Fruit fly (Drosophila melanogaster) whole organism, embryonic: ENCODE results near the gene pod1.

Experiments
- CG10147 ChIP-seq: fragments of 200-800 bp; sonication (Bioruptor generic); optimal IDR thresholded peaks from 2 replicates; lab custom pipeline; 2019; ENCODE audit warnings: missing biosample characterization, mild to moderate bottlenecking, missing genetic modification characterization, moderate library complexity
- CG1024 ChIP-seq: fragments of 200-800 bp; sonication (Bioruptor generic); IDR thresholded peaks from 2 replicates; pipeline ENCODE4 v1.3.6; 2022; ENCODE audit warnings: missing biosample characterization, missing genetic modification characterization
- CG11093 ChIP-seq: fragments of 200-800 bp; sonication (Bioruptor generic); IDR thresholded peaks from 3 replicates; pipeline ENCODE4 v1.3.6; 2022; ENCODE audit warnings: missing biosample characterization, missing genetic modification characterization
- CG12391 ChIP-seq: fragments of 200-800 bp; sonication (Bioruptor generic); optimal IDR thresholded peaks from 3 replicates; lab custom pipeline; 2018; ENCODE audit warnings: missing biosample characterization, mild to moderate bottlenecking, missing genetic modification characterization, moderate library complexity
- CG13287 ChIP-seq: fragments of 200-800 bp; sonication (Bioruptor generic); IDR thresholded peaks from 2 replicates; pipeline ENCODE4 v1.3.6; 2022; ENCODE audit warnings: missing biosample characterization, missing genetic modification characterization; ENCODE audit not compliant: partially characterized antibody
- CG13894 ChIP-seq: fragments of 200-800 bp; sonication (Bioruptor generic); optimal IDR thresholded peaks from 3 replicates; lab custom pipeline; 2018; ENCODE audit warnings: missing biosample characterization, mild to moderate bottlenecking, missing genetic modification characterization, moderate library complexity
- CG1603 ChIP-seq: fragments of 200-800 bp; sonication (Bioruptor generic); optimal IDR thresholded peaks from 2 replicates; lab custom pipeline; 2019; ENCODE audit warnings: missing biosample characterization, mild to moderate bottlenecking, missing genetic modification characterization, moderate library complexity
- CG1647 ChIP-seq: fragments of 200-800 bp; sonication (Bioruptor generic); optimal IDR thresholded peaks from 3 replicates; lab custom pipeline; 2016; ENCODE audit warnings: missing biosample characterization, missing genetic modification characterization
- CG16863 ChIP-seq: fragments of 200-800 bp; sonication (Bioruptor generic); optimal IDR thresholded peaks from 3 replicates; lab custom pipeline; 2016; ENCODE audit warnings: missing biosample characterization, missing genetic modification characterization
- CG2116 ChIP-seq: fragments of 200-800 bp; sonication (Bioruptor generic); optimal IDR thresholded peaks from 3 replicates; lab custom pipeline; 2018; ENCODE audit warnings: missing biosample characterization, mild to moderate bottlenecking, missing genetic modification characterization
- CG2129 ChIP-seq: fragments of 200-800 bp; sonication (Bioruptor generic); IDR thresholded peaks from 2 replicates; pipeline ENCODE4 v1.3.6; 2022; ENCODE audit warnings: missing biosample characterization, missing genetic modification characterization; ENCODE audit not compliant: partially characterized antibody
- CG2678 ChIP-seq: fragments of 200-800 bp; sonication (Bioruptor generic); optimal IDR thresholded peaks from 3 replicates; lab custom pipeline; 2019; ENCODE audit warnings: missing biosample characterization, mild to moderate bottlenecking, missing genetic modification characterization, moderate library complexity
- CG2889 ChIP-seq: fragments of 200-800 bp; sonication (Bioruptor generic); IDR thresholded peaks from 3 replicates; pipeline ENCODE4 v1.3.6; 2022; ENCODE audit warnings: missing biosample characterization, missing genetic modification characterization
- CG34376 ChIP-seq: fragments of 200-800 bp; sonication (Bioruptor generic); optimal IDR thresholded peaks from 2 replicates; lab custom pipeline; 2018; ENCODE audit warnings: missing biosample characterization, mild to moderate bottlenecking, missing genetic modification characterization
- CG5245 ChIP-seq: fragments of 200-800 bp; sonication (Bioruptor generic); optimal IDR thresholded peaks from 3 replicates; lab custom pipeline; 2016; ENCODE audit warnings: missing biosample characterization, missing genetic modification characterization
- CG6765 ChIP-seq: fragments of 200-800 bp; sonication (Bioruptor generic); optimal IDR thresholded peaks from 3 replicates; lab custom pipeline; 2017; ENCODE audit warnings: missing biosample characterization, mild to moderate bottlenecking, missing genetic modification characterization
- CG6854 ChIP-seq: fragments of 200-800 bp; sonication (Bioruptor generic); optimal IDR thresholded peaks from 3 replicates; lab custom pipeline; 2017; ENCODE audit warnings: missing biosample characterization, mild to moderate bottlenecking, missing genetic modification characterization
- CG9817 ChIP-seq: fragments of 200-800 bp; sonication (Bioruptor generic); optimal IDR thresholded peaks from 2 replicates; lab custom pipeline; 2018; ENCODE audit warnings: missing biosample characterization, mild to moderate bottlenecking, missing genetic modification characterization, moderate library complexity
- Dek ChIP-seq: fragments of 200-800 bp; sonication (Bioruptor generic); optimal IDR thresholded peaks from 3 replicates; lab custom pipeline; 2019; ENCODE audit warnings: missing biosample characterization, mild to moderate bottlenecking, missing genetic modification characterization, moderate library complexity
- E2f2 ChIP-seq: fragments of 200-800 bp; sonication (Bioruptor generic); IDR thresholded peaks from 2 replicates; pipeline ENCODE4 v1.3.6; 2022; ENCODE audit warnings: missing biosample characterization, missing genetic modification characterization
- ERR ChIP-seq: fragments of 200-800 bp; sonication (Bioruptor generic); optimal IDR thresholded peaks from 2 replicates; lab custom pipeline; 2016; ENCODE audit warnings: missing biosample characterization, missing genetic modification characterization
- Eip74EF ChIP-seq, 2 experiments: fragments of 200-800 bp in 1 of 2; fragments of >200 bp in 1 of 2; sonication (Bioruptor generic) in 1 of 2; optimal IDR thresholded peaks; 2 replicates each; lab custom pipeline; 2017 to 2019; ENCODE audit warnings: missing biosample characterization in 2 of 2, missing genetic modification characterization in 2 of 2, mild to moderate bottlenecking in 1 of 2, moderate library complexity in 1 of 2
- Ets65A ChIP-seq: fragments of 200-800 bp; sonication (Bioruptor generic); peaks from one replicate; lab custom pipeline; 2016; ENCODE audit warnings: missing biosample characterization, missing genetic modification characterization
- Fer2 ChIP-seq: fragments of 200-800 bp; sonication (Bioruptor generic); optimal IDR thresholded peaks from 2 replicates; lab custom pipeline; 2018; ENCODE audit warnings: missing biosample characterization, mild to moderate bottlenecking, missing genetic modification characterization, moderate library complexity
- H2.0 ChIP-seq: fragments of 200-800 bp; sonication (Bioruptor generic); IDR thresholded peaks from 2 replicates; pipeline ENCODE4 v1.3.6; 2022; ENCODE audit warnings: missing biosample characterization, missing genetic modification characterization
- HmgD ChIP-seq: fragments of 200-800 bp; sonication (Bioruptor generic); optimal IDR thresholded peaks from 3 replicates; lab custom pipeline; 2016; ENCODE audit warnings: missing biosample characterization, missing genetic modification characterization
- Mes4 ChIP-seq: fragments of 200-800 bp; sonication (Bioruptor generic); optimal IDR thresholded peaks from 2 replicates; lab custom pipeline; 2016; ENCODE audit warnings: missing biosample characterization, missing genetic modification characterization
- PHDP ChIP-seq: fragments of 200-800 bp; sonication (Bioruptor generic); optimal IDR thresholded peaks from 3 replicates; lab custom pipeline; 2018; ENCODE audit warnings: missing biosample characterization, mild to moderate bottlenecking, missing genetic modification characterization, moderate library complexity
- Ravus ChIP-seq: fragments of 200-800 bp; sonication (Bioruptor generic); IDR thresholded peaks from 2 replicates; pipeline ENCODE4 v1.3.6; 2022; ENCODE audit warnings: missing biosample characterization, missing genetic modification characterization
- ase ChIP-seq: fragments of 200-800 bp; sonication (Bioruptor generic); IDR thresholded peaks from 3 replicates; pipeline ENCODE4 v1.3.6; 2022; ENCODE audit warnings: missing biosample characterization, missing genetic modification characterization
- cad ChIP-seq: fragments of >200 bp; optimal IDR thresholded peaks from 2 replicates; lab custom pipeline; 2017; ENCODE audit warnings: missing biosample characterization, missing genetic modification characterization
- cg ChIP-seq: fragments of 200-800 bp; sonication (Bioruptor generic); optimal IDR thresholded peaks from 3 replicates; lab custom pipeline; 2019; ENCODE audit warnings: missing biosample characterization, mild to moderate bottlenecking, missing genetic modification characterization, moderate library complexity
- dimm ChIP-seq: fragments of 200-800 bp; sonication (Bioruptor generic); IDR thresholded peaks from 2 replicates; pipeline ENCODE4 v1.3.6; 2022; ENCODE audit warnings: missing biosample characterization, missing genetic modification characterization
- fu2 ChIP-seq: fragments of 200-800 bp; sonication (Bioruptor generic); optimal IDR thresholded peaks from 2 replicates; lab custom pipeline; 2016; ENCODE audit warnings: missing biosample characterization, missing genetic modification characterization
- gce ChIP-seq: fragments of 200-800 bp; sonication (Bioruptor generic); IDR thresholded peaks from 3 replicates; pipeline ENCODE4 v1.3.6; 2022; ENCODE audit warnings: missing biosample characterization, missing genetic modification characterization
- gcm2 ChIP-seq: fragments of 200-800 bp; sonication (Bioruptor generic); optimal IDR thresholded peaks from 2 replicates; lab custom pipeline; 2016; ENCODE audit warnings: missing biosample characterization, missing genetic modification characterization
- gsb ChIP-seq: fragments of 200-800 bp; sonication (Bioruptor generic); IDR thresholded peaks from 2 replicates; pipeline ENCODE4 v1.3.6; 2022; ENCODE audit warnings: missing biosample characterization, missing genetic modification characterization
- nau ChIP-seq: fragments of 200-800 bp; sonication (Bioruptor generic); optimal IDR thresholded peaks from 3 replicates; lab custom pipeline; 2017; ENCODE audit warnings: missing biosample characterization, mild to moderate bottlenecking, missing genetic modification characterization, missing genetic modification reagents
- nom ChIP-seq: fragments of 200-800 bp; sonication (Bioruptor generic); optimal IDR thresholded peaks from 2 replicates; lab custom pipeline; 2017; ENCODE audit warnings: missing biosample characterization, missing genetic modification characterization, mild to moderate bottlenecking, moderate library complexity, missing genetic modification reagents
- phol ChIP-seq: fragments of 200-800 bp; sonication (Bioruptor generic); optimal IDR thresholded peaks from 3 replicates; lab custom pipeline; 2018; ENCODE audit warnings: missing biosample characterization, mild to moderate bottlenecking, missing genetic modification characterization, moderate library complexity
- pros ChIP-seq: fragments of 200-800 bp; sonication (Bioruptor generic); optimal IDR thresholded peaks from 3 replicates; lab custom pipeline; 2019; ENCODE audit warnings: missing biosample characterization, mild to moderate bottlenecking, missing genetic modification characterization, moderate library complexity
- pzg ChIP-seq: fragments of 200-800 bp; sonication (Bioruptor generic); optimal IDR thresholded peaks from 3 replicates; lab custom pipeline; 2018; ENCODE audit warnings: missing biosample characterization, mild to moderate bottlenecking, missing genetic modification characterization, moderate library complexity
- row ChIP-seq: fragments of 200-800 bp; sonication (Bioruptor generic); IDR thresholded peaks from 3 replicates; pipeline ENCODE4 v1.3.6; 2022; ENCODE audit warnings: missing biosample characterization, missing genetic modification characterization
- run ChIP-seq: fragments of 200-800 bp; sonication (Bioruptor generic); optimal IDR thresholded peaks from 3 replicates; lab custom pipeline; 2018; ENCODE audit warnings: missing biosample characterization, mild to moderate bottlenecking, missing genetic modification characterization
- scrt ChIP-seq: fragments of 200-800 bp; sonication (Bioruptor generic); optimal IDR thresholded peaks from 2 replicates; lab custom pipeline; 2018; ENCODE audit warnings: missing biosample characterization, mild to moderate bottlenecking, missing genetic modification characterization, moderate library complexity
- sens ChIP-seq: fragments of 200-800 bp; sonication (Bioruptor generic); peaks from one replicate; lab custom pipeline; 2016; ENCODE audit warnings: missing biosample characterization, missing genetic modification characterization
- sim ChIP-seq: fragments of 200-800 bp; sonication (Bioruptor generic); IDR thresholded peaks from 2 replicates; pipeline ENCODE4 v1.3.6; 2022; ENCODE audit warnings: missing biosample characterization, missing genetic modification characterization
- slou ChIP-seq: fragments of 200-800 bp; sonication (Bioruptor generic); optimal IDR thresholded peaks from 3 replicates; lab custom pipeline; 2016; ENCODE audit warnings: missing biosample characterization, missing genetic modification characterization
- stwl ChIP-seq: fragments of 200-800 bp; sonication (Bioruptor generic); optimal IDR thresholded peaks from 3 replicates; lab custom pipeline; 2018; ENCODE audit warnings: missing biosample characterization, mild to moderate bottlenecking, missing genetic modification characterization, moderate library complexity
- tll ChIP-seq, 2 experiments: fragments of 200-800 bp in 1 of 2; fragments of >200 bp in 1 of 2; sonication (Bioruptor generic) in 1 of 2; optimal IDR thresholded peaks; 2 replicates each; lab custom pipeline; 2017 to 2019; ENCODE audit warnings: missing biosample characterization in 2 of 2, missing genetic modification characterization in 2 of 2, mild to moderate bottlenecking in 1 of 2, moderate library complexity in 1 of 2

Gene pod1

dm6 chrX:6856332-6856995 lies 53.0 kb downstream of the pod1 start (continued):
- peak; percentile 68 for TF ChIP-seq CG12391 (tag; lab: Kevin White, UChicago)
- peak; percentile 67; the same call in 2 of the 3 replicates for TF ChIP-seq CG2889 (GFP tag; lab: Robert Waterston, UW)
- TF ChIP-seq CG6854 = peak; percentile 24
- no peak for TF ChIP-seq CG16863 (GFP tag; lab: Kevin White, UChicago)
- no peak for TF ChIP-seq CG1603 (tag; lab: Kevin White, UChicago)
- TF ChIP-seq CG2129 (GFP tag; lab: Robert Waterston, UW) = no peak
- TF ChIP-seq run = peak; percentile 50
- peak; percentile 23 for TF ChIP-seq gsb (GFP tag; lab: Robert Waterston, UW)
- no peak for TF ChIP-seq pros (GFP tag; lab: Kevin White, UChicago)
- peak; percentile 76 for TF ChIP-seq Dek
- peak; percentile 7 for TF ChIP-seq fu2 (GFP tag; lab: Kevin White, UChicago)

dm6 chrX:6857269-6857668 lies 53.8 kb downstream of the pod1 start:
- TF ChIP-seq Ets65A (GFP tag; lab: Kevin White, UChicago) (no peak), slou (no peak), pros (GFP tag; lab: Kevin White, UChicago) (peak; percentile 17), CG11093 (GFP tag; lab: Robert Waterston, UW) (no peak), CG13894 (no peak), CG10147 (no peak), row (GFP tag; lab: Robert Waterston, UW) (no peak), ase (no peak), HmgD (GFP tag; lab: Kevin White, UChicago) (no peak), cg (peak; percentile 73), Mes4 (no peak), CG9817 (no peak), CG6765 (no peak), gcm2 (no peak), Fer2 (no peak), CG1024 (GFP tag; lab: Robert Waterston, UW) (no peak), PHDP (tag; lab: Kevin White, UChicago) (no peak), tll (GFP tag; optimal IDR thresholded peaks at IDR 0.05; lab: Kevin White, UChicago) (peak in 1 of 2 experiments; percentile 74), dimm (no peak), nau (GFP tag; lab: Kevin White, UChicago) (no peak), CG1647 (GFP tag; lab: Kevin White, UChicago) (no peak)

dm6 chrX:6857693-6858092 lies 54.2 kb downstream of the pod1 start:
- no peak for TF ChIP-seq gce (GFP tag; lab: Robert Waterston, UW)
- TF ChIP-seq E2f2 (GFP tag; lab: Robert Waterston, UW) = no peak
- TF ChIP-seq H2.0 (GFP tag; lab: Robert Waterston, UW) = no peak
- no peak for TF ChIP-seq scrt
- no peak for TF ChIP-seq ERR (GFP tag; lab: Kevin White, UChicago)
- TF ChIP-seq cad (GFP tag; lab: Kevin White, UChicago) = peak; percentile 51
- peak; percentile 12 for TF ChIP-seq CG34376 (GFP tag; lab: Kevin White, UChicago)
- TF ChIP-seq nom (GFP tag; lab: Kevin White, UChicago) = no peak
- TF ChIP-seq sim = no peak
- peak; percentile 75 for TF ChIP-seq sens (GFP tag; lab: Kevin White, UChicago)
- no peak for TF ChIP-seq CG2116 (GFP tag; lab: Kevin White, UChicago)
- no peak for TF ChIP-seq Ravus (GFP tag; lab: Robert Waterston, UW)
- TF ChIP-seq pzg (GFP tag; lab: Kevin White, UChicago) = no peak
- no peak for TF ChIP-seq CG2678 (tag; lab: Kevin White, UChicago)
- no peak for TF ChIP-seq stwl (tag; lab: Kevin White, UChicago)
- no peak for TF ChIP-seq Eip74EF (GFP tag; optimal IDR thresholded peaks at IDR 0.05; lab: Kevin White, UChicago)
- no peak for TF ChIP-seq CG13287
- TF ChIP-seq CG5245 = no peak
- no peak for TF ChIP-seq phol (tag; lab: Kevin White, UChicago)
- TF ChIP-seq CG1603 (tag; lab: Kevin White, UChicago) = peak; percentile 3
